Fruit fly (Drosophila melanogaster) whole organism, wandering third instar larva: Measurements from ENCODE around the gene Hpr1.

Experiments used
- Hr83 ChIP-seq: fragments of 200-300 bp; sonication (Bioruptor generic); optimal IDR thresholded peaks from 2 replicates; lab custom pipeline; 2016; ENCODE audit warnings: missing biosample characterization, mild to moderate bottlenecking, missing genetic modification characterization, moderate library complexity; ENCODE audit not compliant: poor library complexity, severe bottlenecking
- h ChIP-seq: fragments of 200-800 bp; sonication (Bioruptor generic); optimal IDR thresholded peaks from 3 replicates; lab custom pipeline; 2016; ENCODE audit warnings: missing biosample characterization, mild to moderate bottlenecking, missing genetic modification characterization
- pan ChIP-seq: fragments of >200 bp; optimal IDR thresholded peaks from 2 replicates; lab custom pipeline; 2017
- psq ChIP-seq: fragments of 200-800 bp; sonication (Bioruptor generic); optimal IDR thresholded peaks from 3 replicates; lab custom pipeline; 2017; ENCODE audit warnings: missing biosample characterization, mild to moderate bottlenecking, missing genetic modification characterization, moderate library complexity

- TF ChIP-seq h (GFP tag; lab: Kevin White, UChicago), result no peak
- TF ChIP-seq psq (GFP tag; lab: Kevin White, UChicago), result no peak
- TF ChIP-seq Hr83 (GFP tag; lab: Kevin White, UChicago), result no peak
- no peak for TF ChIP-seq pan
These were observed 19.4 kb downstream of the Hpr1 start, which contains the start of gene CG11000 for dm6 chr3R:5801703-5802436.
